Fruit fly (Drosophila melanogaster) whole organism, prepupa: ENCODE data around the gene Orco.

Source experiments
- CG10631 ChIP-seq: fragments of 200-800 bp; sonication (Bioruptor generic); optimal IDR thresholded peaks from 2 replicates; lab custom pipeline; 2016; ENCODE audit warnings: missing biosample characterization, missing genetic modification characterization
- CG11902 ChIP-seq: fragments of 200-800 bp; sonication (Bioruptor generic); optimal IDR thresholded peaks from 3 replicates; lab custom pipeline; 2016; ENCODE audit warnings: missing biosample characterization, missing genetic modification characterization
- CG15336 ChIP-seq: fragments of 200-800 bp; sonication (Bioruptor generic); IDR thresholded peaks from 2 replicates; pipeline ENCODE4 v1.3.6; 2022; ENCODE audit warnings: missing biosample characterization, missing genetic modification characterization
- CG1621 ChIP-seq: fragments of 200-800 bp; sonication (Bioruptor generic); optimal IDR thresholded peaks from 3 replicates; lab custom pipeline; 2018; ENCODE audit warnings: missing biosample characterization, mild to moderate bottlenecking, missing genetic modification characterization
- CG32006 ChIP-seq: fragments of 200-800 bp; sonication (Bioruptor generic); optimal IDR thresholded peaks from 3 replicates; lab custom pipeline; 2017; ENCODE audit warnings: missing biosample characterization, mild to moderate bottlenecking, missing genetic modification characterization
- CG34406 ChIP-seq: fragments of 200-800 bp; sonication (Bioruptor generic); optimal IDR thresholded peaks from 3 replicates; lab custom pipeline; 2016; ENCODE audit warnings: missing biosample characterization, missing genetic modification characterization
- CG3919 ChIP-seq: fragments of 200-800 bp; sonication (Bioruptor generic); optimal IDR thresholded peaks from 3 replicates; lab custom pipeline; 2016; ENCODE audit warnings: missing biosample characterization, missing genetic modification characterization
- CG4318 ChIP-seq: fragments of 200-800 bp; sonication (Bioruptor generic); optimal IDR thresholded peaks from 3 replicates; lab custom pipeline; 2017; ENCODE audit warnings: missing biosample characterization, mild to moderate bottlenecking, missing genetic modification characterization
- CG6163 ChIP-seq: fragments of 200-800 bp; sonication (Bioruptor generic); IDR thresholded peaks from 3 replicates; pipeline ENCODE4 v1.3.6; 2022; ENCODE audit warnings: missing biosample characterization, missing genetic modification characterization
- CG6808 ChIP-seq: fragments of 200-800 bp; sonication (Bioruptor generic); optimal IDR thresholded peaks from 3 replicates; lab custom pipeline; 2017; ENCODE audit warnings: missing biosample characterization, missing genetic modification characterization, mild to moderate bottlenecking, moderate library complexity, missing genetic modification reagents
- CG6854 ChIP-seq: fragments of 200-800 bp; sonication (Bioruptor generic); optimal IDR thresholded peaks from 2 replicates; lab custom pipeline; 2017; ENCODE audit warnings: missing biosample characterization, mild to moderate bottlenecking, missing genetic modification characterization
- CG7368 ChIP-seq: fragments of 200-800 bp; sonication (Bioruptor generic); optimal IDR thresholded peaks from 3 replicates; lab custom pipeline; 2016; ENCODE audit warnings: missing biosample characterization, missing genetic modification characterization
- CG8119 ChIP-seq: fragments of 200-800 bp; sonication (Bioruptor generic); IDR thresholded peaks from 3 replicates; pipeline ENCODE4 v1.3.6; 2022; ENCODE audit warnings: missing biosample characterization, missing genetic modification characterization
- CG9139 ChIP-seq: fragments of 200-800 bp; sonication (Bioruptor generic); optimal IDR thresholded peaks from 3 replicates; lab custom pipeline; 2017; ENCODE audit warnings: missing biosample characterization, mild to moderate bottlenecking, missing genetic modification characterization
- Eip78C ChIP-seq: fragments of 200-800 bp; sonication (Bioruptor generic); peaks from one replicate; lab custom pipeline; 2016; ENCODE audit warnings: missing biosample characterization, missing genetic modification characterization
- Eip93F ChIP-seq: fragments of 200-800 bp; sonication (Bioruptor generic); optimal IDR thresholded peaks from 2 replicates; lab custom pipeline; 2016; ENCODE audit warnings: missing biosample characterization, mild to moderate bottlenecking, missing genetic modification characterization
- Ets21C ChIP-seq: fragments of 200-800 bp; sonication (Bioruptor generic); optimal IDR thresholded peaks from 3 replicates; lab custom pipeline; 2016; ENCODE audit warnings: missing biosample characterization, missing genetic modification characterization
- Met ChIP-seq: fragments of 200-800 bp; sonication (Bioruptor generic); optimal IDR thresholded peaks from 3 replicates; lab custom pipeline; 2016; ENCODE audit warnings: missing biosample characterization, missing genetic modification characterization
- OdsH ChIP-seq: fragments of 200-800 bp; sonication (Bioruptor generic); optimal IDR thresholded peaks from 3 replicates; lab custom pipeline; 2016; ENCODE audit warnings: missing biosample characterization, missing genetic modification characterization
- Smox ChIP-seq: fragments of 200-800 bp; sonication (Bioruptor generic); optimal IDR thresholded peaks from 3 replicates; lab custom pipeline; 2016; ENCODE audit warnings: missing biosample characterization, missing genetic modification characterization
- Sox102F ChIP-seq: fragments of 200-800 bp; sonication (Bioruptor generic); optimal IDR thresholded peaks from 2 replicates; lab custom pipeline; 2016; ENCODE audit warnings: missing biosample characterization, mild to moderate bottlenecking, missing genetic modification characterization
- Sox14 ChIP-seq: fragments of 200-800 bp; sonication (Bioruptor generic); optimal IDR thresholded peaks from 3 replicates; lab custom pipeline; 2016; ENCODE audit warnings: missing biosample characterization, missing genetic modification characterization
- Sox15 ChIP-seq: fragments of 200-800 bp; sonication (Bioruptor generic); optimal IDR thresholded peaks from 3 replicates; lab custom pipeline; 2016; ENCODE audit warnings: missing biosample characterization, missing genetic modification characterization
- achi ChIP-seq: fragments of 200-800 bp; sonication (Bioruptor generic); optimal IDR thresholded peaks from 3 replicates; lab custom pipeline; 2016; ENCODE audit warnings: missing biosample characterization, missing genetic modification characterization
- dac ChIP-seq: fragments of 200-800 bp; sonication (Bioruptor generic); optimal IDR thresholded peaks from 2 replicates; lab custom pipeline; 2017; ENCODE audit warnings: missing biosample characterization, mild to moderate bottlenecking, missing genetic modification characterization
- esn ChIP-seq: fragments of 200-800 bp; sonication (Bioruptor generic); optimal IDR thresholded peaks from 2 replicates; lab custom pipeline; 2016; ENCODE audit warnings: missing biosample characterization, mild to moderate bottlenecking, missing genetic modification characterization, moderate library complexity
- fd59A ChIP-seq: fragments of 200-800 bp; sonication (Bioruptor generic); optimal IDR thresholded peaks from 2 replicates; lab custom pipeline; 2017; ENCODE audit warnings: missing biosample characterization, mild to moderate bottlenecking, missing genetic modification characterization, missing genetic modification reagents
- fkh ChIP-seq: fragments of 200-800 bp; sonication (Bioruptor generic); optimal IDR thresholded peaks from 3 replicates; lab custom pipeline; 2017; ENCODE audit warnings: missing biosample characterization, mild to moderate bottlenecking, missing genetic modification characterization, moderate library complexity
- lz ChIP-seq: fragments of 200-800 bp; sonication (Bioruptor generic); optimal IDR thresholded peaks from 3 replicates; lab custom pipeline; 2016; ENCODE audit warnings: missing biosample characterization, missing genetic modification characterization
- net ChIP-seq: fragments of 200-800 bp; sonication (Bioruptor generic); optimal IDR thresholded peaks from 3 replicates; lab custom pipeline; 2016; ENCODE audit warnings: missing biosample characterization, missing genetic modification characterization
- salr ChIP-seq, 2 experiments: fragments of 200-800 bp; sonication (Bioruptor generic); optimal IDR thresholded peaks; 3 replicates each; lab custom pipeline; 2016 to 2018; ENCODE audit warnings: missing biosample characterization in 2 of 2, missing genetic modification characterization in 2 of 2, mild to moderate bottlenecking in 1 of 2
- spab ChIP-seq: fragments of 200-800 bp; sonication (Bioruptor generic); optimal IDR thresholded peaks from 2 replicates; lab custom pipeline; 2017; ENCODE audit warnings: missing biosample characterization, mild to moderate bottlenecking, missing genetic modification characterization, missing genetic modification reagents
- ss ChIP-seq, 2 experiments: fragments of 200-800 bp; sonication (Bioruptor generic); optimal IDR thresholded peaks; 2 replicates in 1 of 2; 3 replicates in 1 of 2; lab custom pipeline; 2017 to 2018; ENCODE audit warnings: mild to moderate bottlenecking in 2 of 2, missing biosample characterization in 2 of 2, missing genetic modification characterization in 2 of 2, moderate library complexity in 1 of 2
- svp ChIP-seq: fragments of 200-800 bp; sonication (Bioruptor generic); peaks from one replicate; lab custom pipeline; 2016; ENCODE audit warnings: missing biosample characterization, missing genetic modification characterization
- vri ChIP-seq: fragments of 200-800 bp; sonication (Bioruptor generic); optimal IDR thresholded peaks from 3 replicates; lab custom pipeline; 2016; ENCODE audit warnings: missing biosample characterization, mild to moderate bottlenecking, missing genetic modification characterization

The Orco gene

dm6 chr3R:5361681-5362319 lies 50.4 kb downstream of the Orco start (continued):
- TF ChIP-seq Ets21C (peak; percentile 85), dac (GFP tag; lab: Kevin White, UChicago) (peak; percentile 81), fd59A (GFP tag; lab: Kevin White, UChicago) (peak; percentile 85), svp (GFP tag; lab: Kevin White, UChicago) (peak; percentile 92), achi (GFP tag; lab: Kevin White, UChicago) (peak; percentile 92), CG32006 (GFP tag; lab: Kevin White, UChicago) (peak; percentile 94), Sox14 (GFP tag; lab: Kevin White, UChicago) (peak; percentile 95), Sox102F (GFP tag; lab: Kevin White, UChicago) (peak; percentile 91), OdsH (peak; percentile 92), CG4318 (GFP tag; lab: Kevin White, UChicago) (peak; percentile 86), CG9139 (GFP tag; lab: Kevin White, UChicago) (peak; percentile 78), net (GFP tag; lab: Kevin White, UChicago) (peak; percentile 92), lz (GFP tag; lab: Kevin White, UChicago) (peak; percentile 90), salr (GFP tag; optimal IDR thresholded peaks at IDR 0.05; lab: Kevin White, UChicago) (peak; percentile 85 to 91), fkh (peak; percentile 42), CG6808 (no peak), spab (GFP tag; lab: Kevin White, UChicago) (peak; percentile 85), esn (GFP tag; lab: Kevin White, UChicago) (peak; percentile 94), CG3919 (GFP tag; lab: Kevin White, UChicago) (peak; percentile 96), CG15336 (GFP tag; lab: Robert Waterston, UW) (peak; percentile 95), ss (GFP tag; optimal IDR thresholded peaks at IDR 0.05; lab: Kevin White, UChicago) (peak; percentile 84), vri (peak; percentile 92), CG7368 (peak; percentile 91), CG10631 (GFP tag; lab: Kevin White, UChicago) (peak; percentile 92), CG34406 (peak; percentile 84), Eip93F (GFP tag; lab: Kevin White, UChicago) (peak; percentile 57), CG8119 (GFP tag; lab: Robert Waterston, UW) (peak; percentile 95), Eip78C (peak; percentile 97), Smox (peak; percentile 88), Sox15 (GFP tag; lab: Kevin White, UChicago) (peak; percentile 78), Met (GFP tag; lab: Kevin White, UChicago) (peak; percentile 93)
- TF ChIP-seq, all 60 proteins: peak for 57

- TF ChIP-seq Sox14 (GFP tag; lab: Kevin White, UChicago), result peak; percentile 27
- 0 out of 3 replicates have a peak, but pooled peaks have one; percentile 6 for TF ChIP-seq CG6163 (GFP tag; lab: Robert Waterston, UW)
- TF ChIP-seq CG1621 (tag; lab: Kevin White, UChicago), result peak; percentile 45
- TF ChIP-seq CG11902, result no peak
- TF ChIP-seq CG6854 (GFP tag; lab: Kevin White, UChicago), result peak; percentile 55
- peak; percentile 27 for TF ChIP-seq Eip78C
Observed at dm6 chr3R:5357935-5358414, 54.2 kb downstream of the Orco start, which contains the start of gene Prosbeta7. Gene Prosbeta7 (minus strand): TSS chr3R:5358364.
